Fruit fly (Drosophila melanogaster): ENCODE measurements around the gene Rpt4.

- TF ChIP-seq insv (optimal IDR thresholded peaks at IDR 0.05) (no peak), h (optimal IDR thresholded peaks at IDR 0.05) (no peak), Sin3A (optimal IDR thresholded peaks at IDR 0.05) (no peak), Myc (optimal IDR thresholded peaks at IDR 0.05) (no peak)
These were observed 27.4 kb downstream of the Rpt4 start for dm6 chrX:6263614-6264130.

Measured in Kc167 (cell line).